Worm (Caenorhabditis elegans) whole organism, L1 larva: ENCODE results near the gene unc-3.
A peak's percentile ranks its signal among the peaks of the same experiment; 100 is the strongest.

Source experiments
- C04F5.9 ChIP-seq: sonication (generic microtip); optimal IDR thresholded peaks from 2 replicates; lab custom pipeline; 2016; ENCODE audit warnings: missing genetic modification characterization, missing compliant biosample characterization
- C16A3.4 ChIP-seq: fragments of 150-350 bp; optimal IDR thresholded peaks from 2 replicates; lab custom pipeline; 2014; ENCODE audit warnings: missing biosample characterization, missing genetic modification characterization
- aha-1 ChIP-seq: fragments of 150-350 bp; optimal IDR thresholded peaks from 2 replicates; lab custom pipeline; 2014; ENCODE audit warnings: missing biosample characterization, missing genetic modification characterization
- ceh-63 ChIP-seq: fragments of 200-800 bp; sonication (Bioruptor generic); optimal IDR thresholded peaks from 2 replicates; lab custom pipeline; 2018; ENCODE audit warnings: mild to moderate bottlenecking, missing genetic modification characterization, missing compliant biosample characterization
- ceh-8 ChIP-seq: fragments of 200-800 bp; sonication (Bioruptor generic); optimal IDR thresholded peaks from 2 replicates; lab custom pipeline; 2018; ENCODE audit warnings: mild to moderate bottlenecking, missing genetic modification characterization, moderate library complexity, missing compliant biosample characterization
- ceh-90 ChIP-seq: sonication (generic microtip); optimal IDR thresholded peaks from 2 replicates; lab custom pipeline; 2016; ENCODE audit warnings: missing genetic modification characterization, missing compliant biosample characterization
- dpl-1 ChIP-seq, 3 experiments: fragments of 150-350 bp in 2 of 3; sonication (generic microtip) in 1 of 3; optimal IDR thresholded peaks; 2 replicates each; lab custom pipeline; 2014 to 2017; ENCODE audit warnings: missing biosample characterization in 3 of 3, missing genetic modification characterization in 3 of 3, missing genetic modification reagents in 3 of 3
- dsc-1 ChIP-seq: sonication (generic microtip); optimal IDR thresholded peaks from 2 replicates; lab custom pipeline; 2016; ENCODE audit warnings: mild to moderate bottlenecking, missing genetic modification characterization, missing compliant biosample characterization
- efl-1 ChIP-seq, 4 experiments: fragments of 150-350 bp; optimal IDR thresholded peaks in 3 of 4; peaks in 1 of 4; 1 replicate in 1 of 4; 2 replicates in 3 of 4; lab custom pipeline; 2014; ENCODE audit warnings: missing biosample characterization in 2 of 4, missing genetic modification characterization in 2 of 4, missing genetic modification reagents in 2 of 4
- efl-3 ChIP-seq: fragments of 200-800 bp; sonication (Bioruptor generic); optimal IDR thresholded peaks from 2 replicates; lab custom pipeline; 2018; ENCODE audit warnings: mild to moderate bottlenecking, missing genetic modification characterization, missing compliant biosample characterization
- fkh-4 ChIP-seq: sonication (generic microtip); optimal IDR thresholded peaks from 2 replicates; lab custom pipeline; 2016; ENCODE audit warnings: missing compliant biosample characterization, missing genetic modification characterization, borderline replicate concordance
- fos-1 ChIP-seq: fragments of 150-350 bp; optimal IDR thresholded peaks from 2 replicates; lab custom pipeline; 2014; ENCODE audit warnings: missing biosample characterization, missing genetic modification characterization
- isw-1 ChIP-seq: fragments of 200-800 bp; sonication (Bioruptor generic); IDR thresholded peaks from 2 replicates; pipeline ENCODE4 v1.3.6; 2022; ENCODE audit warnings: missing genetic modification characterization, missing compliant biosample characterization
- lin-14 ChIP-seq: fragments of 200-800 bp; sonication (Bioruptor generic); optimal IDR thresholded peaks from 2 replicates; lab custom pipeline; 2018; ENCODE audit warnings: mild to moderate bottlenecking, missing genetic modification characterization, moderate library complexity, missing compliant biosample characterization
- lin-39 ChIP-seq: fragments of 150-350 bp; optimal IDR thresholded peaks from 2 replicates; lab custom pipeline; 2014; ENCODE audit warnings: missing biosample characterization, missing genetic modification reagents, missing genetic modification characterization
- lir-3 ChIP-seq: sonication (generic microtip); optimal IDR thresholded peaks from 2 replicates; lab custom pipeline; 2016; ENCODE audit warnings: mild to moderate bottlenecking, missing genetic modification characterization, moderate library complexity, missing compliant biosample characterization; ENCODE audit not compliant: poor library complexity
- lsy-2 ChIP-seq, 2 experiments: fragments of 150-350 bp; optimal IDR thresholded peaks; 2 replicates each; lab custom pipeline; 2014; ENCODE audit warnings: missing biosample characterization in 2 of 2, missing genetic modification characterization in 2 of 2
- mdl-1 ChIP-seq, 2 experiments: fragments of 150-350 bp; optimal IDR thresholded peaks; 2 replicates each; lab custom pipeline; 2014 to 2017; ENCODE audit warnings: missing biosample characterization in 2 of 2, missing genetic modification characterization in 2 of 2, inconsistent platforms in 1 of 2
- nhr-12 ChIP-seq: sonication (generic microtip); optimal IDR thresholded peaks from 2 replicates; lab custom pipeline; 2017; ENCODE audit warnings: missing biosample characterization, missing genetic modification characterization
- nhr-19 ChIP-seq: fragments of 200-800 bp; sonication (Bioruptor generic); conservative IDR thresholded peaks from 2 replicates; pipeline ENCODE4 v1.3.6; 2022; ENCODE audit warnings: missing genetic modification characterization, missing compliant biosample characterization
- nhr-20 ChIP-seq: sonication (generic microtip); optimal IDR thresholded peaks from 2 replicates; lab custom pipeline; 2016; ENCODE audit warnings: mild to moderate bottlenecking, missing genetic modification characterization, missing compliant biosample characterization
- nhr-71 ChIP-seq: sonication (generic microtip); optimal IDR thresholded peaks from 2 replicates; lab custom pipeline; 2016; ENCODE audit warnings: mild to moderate bottlenecking, missing genetic modification characterization, moderate library complexity, missing compliant biosample characterization
- nhr-85 ChIP-seq: sonication (generic microtip); peaks from one replicate; lab custom pipeline; 2016; ENCODE audit warnings: missing genetic modification characterization, inconsistent platforms, missing compliant biosample characterization
- pag-3 ChIP-seq: sonication (generic microtip); optimal IDR thresholded peaks from 2 replicates; lab custom pipeline; 2017; ENCODE audit warnings: missing genetic modification characterization, mild to moderate bottlenecking, missing compliant biosample characterization, antibody characterized with exemption, borderline replicate concordance; ENCODE audit not compliant: insufficient read depth
- pax-3 ChIP-seq: fragments of 200-800 bp; sonication (Bioruptor generic); optimal IDR thresholded peaks from 2 replicates; lab custom pipeline; 2018; ENCODE audit warnings: mild to moderate bottlenecking, missing genetic modification characterization, moderate library complexity, missing compliant biosample characterization
- rnt-1 ChIP-seq: sonication (generic microtip); optimal IDR thresholded peaks from 2 replicates; lab custom pipeline; 2016; ENCODE audit warnings: mild to moderate bottlenecking, missing genetic modification characterization, moderate library complexity, missing compliant biosample characterization
- skn-1 ChIP-seq: fragments of 150-350 bp; optimal IDR thresholded peaks from 2 replicates; lab custom pipeline; 2014; ENCODE audit warnings: missing biosample characterization, missing genetic modification characterization
- snpc-4 ChIP-seq: fragments of 150-350 bp; optimal IDR thresholded peaks from 2 replicates; lab custom pipeline; 2014; ENCODE audit warnings: missing biosample characterization, missing genetic modification characterization
- snu-23 ChIP-seq: sonication (generic microtip); optimal IDR thresholded peaks from 2 replicates; lab custom pipeline; 2016; ENCODE audit warnings: missing genetic modification characterization, missing compliant biosample characterization
- sox-4 ChIP-seq: sonication (generic microtip); optimal IDR thresholded peaks from 2 replicates; lab custom pipeline; 2016; ENCODE audit warnings: missing genetic modification characterization, missing compliant biosample characterization
- unc-130 ChIP-seq: fragments of 150-350 bp; optimal IDR thresholded peaks from 2 replicates; lab custom pipeline; 2017; ENCODE audit warnings: missing biosample characterization, missing genetic modification characterization, inconsistent platforms
- unc-62 ChIP-seq: fragments of 150-350 bp; optimal IDR thresholded peaks from 2 replicates; lab custom pipeline; 2014; ENCODE audit warnings: missing biosample characterization, missing genetic modification reagents, missing genetic modification characterization
- xbp-1 ChIP-seq: sonication (generic microtip); optimal IDR thresholded peaks from 2 replicates; lab custom pipeline; 2016; ENCODE audit warnings: missing genetic modification characterization, missing compliant biosample characterization
- zag-1 ChIP-seq: fragments of 150-350 bp; optimal IDR thresholded peaks from 2 replicates; lab custom pipeline; 2014; ENCODE audit warnings: missing biosample characterization, missing genetic modification characterization
- ztf-4 ChIP-seq: fragments of 150-350 bp; optimal IDR thresholded peaks from 2 replicates; lab custom pipeline; 2014; ENCODE audit warnings: missing biosample characterization, missing genetic modification characterization

Gene unc-3

ce11 chrX:14773238-14773637, at the start of gene unc-3:
unc-3 (plus strand) TSS chrX:14773538.
- TF ChIP-seq nhr-85 (tag; lab: Kevin White, UChicago) (peak; percentile 36), ceh-8 (GFP tag; lab: Kevin White, UChicago) (no peak)

- no peak for TF ChIP-seq pax-3 (tag; lab: Kevin White, UChicago)
- no peak for TF ChIP-seq sox-4 (tag; lab: Kevin White, UChicago)
- no peak for TF ChIP-seq lin-14 (GFP tag; lab: Kevin White, UChicago)
- TF ChIP-seq aha-1 (tag; lab: Kevin White, UChicago), result no peak
- no peak for TF ChIP-seq C16A3.4
- no peak for TF ChIP-seq lin-39 (tag; lab: Kevin White, UChicago)
- no peak for TF ChIP-seq lir-3 (tag; lab: Kevin White, UChicago)
- TF ChIP-seq ceh-63 (GFP tag; lab: Kevin White, UChicago), result no peak
- TF ChIP-seq fos-1 (tag; lab: Kevin White, UChicago), result no peak
- no peak for TF ChIP-seq nhr-19
- no peak for TF ChIP-seq unc-62 (GFP tag; lab: Kevin White, UChicago)
- no peak for TF ChIP-seq nhr-20
- TF ChIP-seq, all 84 proteins: peak for 0
These were observed 48.4 kb upstream of the unc-3 start for ce11 chrX:14724935-14725334.

- TF ChIP-seq pag-3 (tag; lab: Kevin White, UChicago) (peak; percentile 75), lir-3 (tag; lab: Kevin White, UChicago) (no peak), lin-14 (GFP tag; lab: Kevin White, UChicago) (peak; percentile 50), lsy-2 (tag; optimal IDR thresholded peaks at IDR 0.05; lab: Kevin White, UChicago) (no peak), dsc-1 (peak; percentile 33), skn-1 (tag; lab: Kevin White, UChicago) (no peak), nhr-20 (no peak), rnt-1 (peak; percentile 51), C04F5.9 (tag; lab: Kevin White, UChicago) (no peak), zag-1 (tag; lab: Kevin White, UChicago) (no peak), efl-3 (no peak), dpl-1 (GFP tag; optimal IDR thresholded peaks at IDR 0.05; lab: Kevin White, UChicago) (no peak), lin-39 (tag; lab: Kevin White, UChicago) (no peak), efl-1 (optimal IDR thresholded peaks at IDR 0.05; lab: Kevin White, UChicago) (no peak), efl-1 (GFP tag; optimal IDR thresholded peaks at IDR 0.05 in 1 of 2; lab: Kevin White, UChicago) (peak in 1 of 2 experiments; percentile 42)
- TF ChIP-seq, all 84 proteins: peak for 5
These were observed 44.0 kb upstream of the unc-3 start, which contains the start of gene tsp-8 for ce11 chrX:14729319-14729718. tsp-8 (minus strand) TSS chrX:14729503.

- TF ChIP-seq fos-1 (tag; lab: Kevin White, UChicago) (no peak), unc-130 (peak; percentile 29), lir-3 (tag; lab: Kevin White, UChicago) (no peak), pag-3 (tag; lab: Kevin White, UChicago) (peak; percentile 43), mdl-1 (tag; optimal IDR thresholded peaks at IDR 0.05; lab: Kevin White, UChicago) (peak in 1 of 2 experiments; percentile 8), ceh-90 (tag; lab: Kevin White, UChicago) (no peak), lin-14 (GFP tag; lab: Kevin White, UChicago) (peak; percentile 70), isw-1 (GFP tag; lab: Robert Waterston, UW) (no peak), ztf-4 (tag; lab: Kevin White, UChicago) (no peak), nhr-71 (peak; percentile 41), snu-23 (GFP tag; lab: Kevin White, UChicago) (peak; percentile 7), snpc-4 (no peak), xbp-1 (no peak), nhr-12 (no peak), fkh-4 (tag; lab: Kevin White, UChicago) (peak; percentile 18), rnt-1 (peak; percentile 38), dsc-1 (peak; percentile 83)
- TF ChIP-seq, all 84 proteins: peak for 9
These were observed 41.5 kb upstream of the unc-3 start, which contains the start of gene F33C8.4 for ce11 chrX:14731828-14732331. F33C8.4 (plus strand) TSS chrX:14732281.
